Fruit fly (Drosophila melanogaster): ENCODE results near the gene Jhbp12.
A peak's percentile ranks its signal among the peaks of the same experiment; 100 is the strongest.

The Jhbp12 gene

dm6 chr3R:24575787-24576413, 51.3 kb downstream of the Jhbp12 start:
- TF ChIP-seq dsf (GFP tag; optimal IDR thresholded peaks at IDR 0.05; ENCODE audit: borderline replicate concordance) (no peak), CG9705 (GFP tag; optimal IDR thresholded peaks at IDR 0.05) (no peak), Abd-B (GFP tag; optimal IDR thresholded peaks at IDR 0.05) (no peak), ey (GFP tag; optimal IDR thresholded peaks at IDR 0.05) (no peak), Rel (GFP tag; optimal IDR thresholded peaks at IDR 0.05) (no peak), Rel (tag; optimal IDR thresholded peaks at IDR 0.05) (peak; percentile 42), fru (GFP tag; optimal IDR thresholded peaks at IDR 0.05) (no peak), Dif (GFP tag; optimal IDR thresholded peaks at IDR 0.05; ENCODE audit: partially characterized antibody) (no peak), N (GFP tag; optimal IDR thresholded peaks at IDR 0.05) (no peak), usp (GFP tag; optimal IDR thresholded peaks at IDR 0.05) (no peak), tai (GFP tag; optimal IDR thresholded peaks at IDR 0.05) (peak; percentile 26), HLH106 (tag; optimal IDR thresholded peaks at IDR 0.05) (no peak)

All from whole organism, wandering third instar larva.